Fruit fly (Drosophila melanogaster): Measurements from ENCODE around the gene CG3386.
A peak's percentile ranks its signal among the peaks of the same experiment; 100 is the strongest.

The CG3386 gene

dm6 chr3L:699368-700150 is 17.3 kb upstream of the CG3386 start (continued):
- TF ChIP-seq zen2 (GFP tag; IDR thresholded peaks at IDR 0.05; ENCODE audit: partially characterized antibody) (no peak), bcd (GFP tag; optimal IDR thresholded peaks at IDR 0.05) (peak; percentile 48), Sry-β (GFP tag; optimal IDR thresholded peaks at IDR 0.05) (peak; percentile 99), unpg (GFP tag; optimal IDR thresholded peaks at IDR 0.05) (peak; percentile 38), CG12659 (GFP tag; optimal IDR thresholded peaks at IDR 0.05) (peak; percentile 50), Aef1 (GFP tag; IDR thresholded peaks at IDR 0.05) (no peak), CG31365 (tag; optimal IDR thresholded peaks at IDR 0.05) (no peak), CG12769 (tag; optimal IDR thresholded peaks at IDR 0.05) (peak; percentile 80), twi (tag; optimal IDR thresholded peaks at IDR 0.05) (peak; percentile 15), CG4707 (GFP tag; optimal IDR thresholded peaks at IDR 0.05) (no peak), Max (GFP tag; optimal IDR thresholded peaks at IDR 0.05) (peak; percentile 28), lab (GFP tag; optimal IDR thresholded peaks at IDR 0.05) (peak; percentile 8), CG1603 (tag; optimal IDR thresholded peaks at IDR 0.05) (peak; percentile 22), CG16815 (GFP tag; optimal IDR thresholded peaks at IDR 0.05) (peak; percentile 50), CG1024 (GFP tag; IDR thresholded peaks at IDR 0.05) (no peak), Med (GFP tag) (peak; percentile 81), lilli (GFP tag; optimal IDR thresholded peaks at IDR 0.05) (peak; percentile 52), Pdp1 (GFP tag; optimal IDR thresholded peaks at IDR 0.05) (peak in 1 of 2 experiments; percentile 11), Trl (optimal IDR thresholded peaks at IDR 0.05) (no peak), Trl (GFP tag; optimal IDR thresholded peaks at IDR 0.05) (no peak), Side (GFP tag; optimal IDR thresholded peaks at IDR 0.05) (no peak), pho (GFP tag; optimal IDR thresholded peaks at IDR 0.05) (peak; percentile 13), Bteb2 (GFP tag; optimal IDR thresholded peaks at IDR 0.05) (no peak), HLHmδ (GFP tag; optimal IDR thresholded peaks at IDR 0.05) (no peak), Atf6 (GFP tag; IDR thresholded peaks at IDR 0.05) (no peak), Xbp1 (GFP tag; optimal IDR thresholded peaks at IDR 0.05) (peak; percentile 34), CG8089 (GFP tag; optimal IDR thresholded peaks at IDR 0.05) (no peak), Camta (GFP tag; optimal IDR thresholded peaks at IDR 0.05) (peak; percentile 8), crc (GFP tag; optimal IDR thresholded peaks at IDR 0.05) (no peak), CG6813 (GFP tag; optimal IDR thresholded peaks at IDR 0.05) (no peak), pum (GFP tag; optimal IDR thresholded peaks at IDR 0.05) (peak; percentile 3), Hsf (GFP tag; optimal IDR thresholded peaks at IDR 0.05) (peak; percentile 55), CG4360 (GFP tag; IDR thresholded peaks at IDR 0.05) (peak; percentile 92), esg (GFP tag; conservative IDR thresholded peaks at IDR 0.05) (peak; percentile 29; the same call in 1 of the 2 replicates), CG8290 (GFP tag; optimal IDR thresholded peaks at IDR 0.05) (peak; percentile 100), CG8290 (tag; optimal IDR thresholded peaks at IDR 0.05) (peak; percentile 69 to 88), shn (GFP tag; optimal IDR thresholded peaks at IDR 0.05) (peak; percentile 52), nerfin-1 (tag; optimal IDR thresholded peaks at IDR 0.05) (peak; percentile 59), sug (tag; optimal IDR thresholded peaks at IDR 0.05) (peak; percentile 54), Lhr (GFP tag; optimal IDR thresholded peaks at IDR 0.05) (no peak), CG18476 (GFP tag; optimal IDR thresholded peaks at IDR 0.05) (peak; percentile 25), pb (GFP tag; optimal IDR thresholded peaks at IDR 0.05) (no peak), CG17186 (GFP tag; optimal IDR thresholded peaks at IDR 0.05) (no peak), CG11504 (tag; optimal IDR thresholded peaks at IDR 0.05) (peak; percentile 47), CG18619 (GFP tag; optimal IDR thresholded peaks at IDR 0.05) (peak; percentile 47), dysf (GFP tag; IDR thresholded peaks at IDR 0.05) (peak; percentile 48; the same call in 2 of the 3 replicates), CG5180 (GFP tag; optimal IDR thresholded peaks at IDR 0.05) (no peak), CG34422 (GFP tag; IDR thresholded peaks at IDR 0.05) (no peak; the same call in 2 of the 3 replicates), C15 (GFP tag; IDR thresholded peaks at IDR 0.05) (no peak)
